Worm (Caenorhabditis elegans): ENCODE measurements around the gene ZK563.2.

Gene ZK563.2

DNA sequence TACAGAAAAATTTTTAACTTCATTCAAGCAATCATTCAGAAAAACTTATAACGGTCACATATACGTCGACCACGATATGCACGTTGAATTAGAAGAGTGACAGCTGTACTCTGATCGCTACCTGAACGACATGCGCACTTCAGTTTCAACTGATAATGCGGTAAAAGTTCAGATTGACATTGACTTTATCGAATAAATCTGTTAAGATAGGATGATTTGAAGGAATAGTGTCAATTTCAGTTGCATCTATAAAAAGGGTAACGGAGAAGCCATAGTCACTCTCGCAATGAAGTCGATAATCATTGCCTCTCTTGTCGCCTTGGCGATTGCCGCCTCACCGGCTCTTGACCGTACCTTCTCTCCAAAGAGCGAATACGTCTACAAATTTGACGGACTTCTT, 34.4 kb downstream of the ZK563.2 start, which contains the start of gene vit-5:
Gene vit-5, plus strand, starts transcription at position 277 of the 400 bp plus-strand sequence.
- peak; percentile 5 for TF ChIP-seq nhr-48 (tag; optimal IDR thresholded peaks at IDR 0.05)
- TF ChIP-seq zfp-3 (GFP tag; conservative IDR thresholded peaks at IDR 0.05), result 0 out of 2 replicates have a peak, but pooled peaks have one; percentile 5
- TF ChIP-seq ceh-32 (tag; optimal IDR thresholded peaks at IDR 0.05; ENCODE audit: poor library complexity), result no peak
- TF ChIP-seq lin-13 (GFP tag; optimal IDR thresholded peaks at IDR 0.05), result no peak
- TF ChIP-seq dmd-6 (GFP tag; IDR thresholded peaks at IDR 0.05), result peak; percentile 94
- no peak for TF ChIP-seq nhr-25 (tag; optimal IDR thresholded peaks at IDR 0.05; ENCODE audit: borderline replicate concordance, insufficient read depth)
- TF ChIP-seq tra-1 (GFP tag; IDR thresholded peaks at IDR 0.05), result peak; percentile 67
- 0 out of 2 replicates have a peak, but pooled peaks have one; percentile 13 for TF ChIP-seq egl-43 (GFP tag; IDR thresholded peaks at IDR 0.05)
- no peak for TF ChIP-seq rbr-2 (tag; optimal IDR thresholded peaks at IDR 0.05)
- TF ChIP-seq fos-1 (tag; optimal IDR thresholded peaks at IDR 0.05), result no peak
- no peak for TF ChIP-seq aly-2 (tag; optimal IDR thresholded peaks at IDR 0.05)
- TF ChIP-seq dpl-1 (GFP tag; optimal IDR thresholded peaks at IDR 0.05), result no peak
- no peak for TF ChIP-seq D1046.2 (GFP tag; IDR thresholded peaks at IDR 0.05)

DNA sequence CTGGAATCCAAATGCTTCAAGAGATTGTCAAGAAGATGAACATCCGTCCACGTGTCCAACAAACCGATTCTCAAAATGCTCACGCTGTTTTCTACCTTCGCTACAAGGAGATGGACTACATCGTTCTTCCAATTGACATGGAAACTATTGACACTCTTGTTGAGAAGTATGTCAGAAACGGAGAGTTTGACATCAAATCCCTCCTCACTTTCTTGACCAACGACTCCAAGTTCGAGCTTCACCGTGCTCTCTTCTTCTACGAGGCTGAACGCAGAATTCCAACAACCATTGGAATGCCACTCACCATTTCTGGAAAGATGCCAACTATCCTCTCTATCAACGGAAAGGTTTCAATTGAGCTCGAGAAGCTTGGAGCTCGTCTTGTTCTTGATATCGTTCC, 37.1 kb downstream of the ZK563.2 start:
- TF ChIP-seq dmd-6 (GFP tag; IDR thresholded peaks at IDR 0.05) (peak; percentile 37; the same call in 1 of the 2 replicates), zfp-3 (GFP tag; conservative IDR thresholded peaks at IDR 0.05) (peak; percentile 72; the same call in 1 of the 2 replicates)

DNA sequence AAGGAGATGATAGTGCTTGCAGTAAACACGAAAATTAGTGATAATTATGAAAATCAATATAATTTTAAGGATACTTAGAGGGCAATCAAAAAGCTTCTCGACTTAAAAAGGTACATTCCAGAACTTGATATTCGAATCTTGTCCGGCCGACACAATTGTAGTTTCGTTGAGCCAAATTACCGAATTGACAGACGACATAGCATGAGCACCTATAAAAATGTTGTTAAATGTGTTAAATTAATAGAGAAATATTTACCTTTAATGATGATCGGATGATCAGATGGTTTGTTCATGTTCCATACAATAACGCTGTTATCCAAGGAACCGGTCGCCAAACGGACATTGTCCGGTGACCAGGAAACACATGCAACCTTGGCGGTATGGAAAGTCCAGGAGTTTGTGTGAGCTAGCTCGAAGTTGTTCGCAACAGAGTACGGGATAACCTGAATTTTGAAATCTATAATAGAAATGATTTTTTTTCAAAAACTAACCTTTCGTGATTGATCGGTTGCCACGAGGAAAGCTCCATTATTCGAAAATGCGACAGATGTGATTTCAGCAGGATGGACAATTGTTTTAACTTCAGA, 40.1 kb downstream of the ZK563.2 start:
- TF ChIP-seq ZK337.2 (GFP tag; IDR thresholded peaks at IDR 0.05) (no peak), snpc-4 (tag; optimal IDR thresholded peaks at IDR 0.05) (no peak), egl-43 (GFP tag; IDR thresholded peaks at IDR 0.05) (no peak), Y75B8A.6 (GFP tag; IDR thresholded peaks at IDR 0.05) (peak; percentile 43; the same call in 1 of the 2 replicates), unc-130 (GFP tag; optimal IDR thresholded peaks at IDR 0.05) (no peak), unc-62 (GFP tag; optimal IDR thresholded peaks at IDR 0.05 in 1 of 2) (no peak), unc-62 (tag; optimal IDR thresholded peaks at IDR 0.05) (no peak), nhr-10 (tag; optimal IDR thresholded peaks at IDR 0.05) (no peak), madf-5 (GFP tag; IDR thresholded peaks at IDR 0.05) (no peak), unc-39 (tag; optimal IDR thresholded peaks at IDR 0.05) (no peak), mes-2 (tag; optimal IDR thresholded peaks at IDR 0.05; ENCODE audit: poor library complexity, severe bottlenecking) (no peak), ceh-28 (tag; optimal IDR thresholded peaks at IDR 0.05) (no peak), aly-2 (tag; optimal IDR thresholded peaks at IDR 0.05) (no peak), zfp-2 (tag; optimal IDR thresholded peaks at IDR 0.05) (no peak), saeg-2 (GFP tag; IDR thresholded peaks at IDR 0.05) (no peak), lin-29 (GFP tag; IDR thresholded peaks at IDR 0.05) (no peak), ama-1 (optimal IDR thresholded peaks at IDR 0.05) (no peak), D1046.2 (GFP tag; IDR thresholded peaks at IDR 0.05) (0 out of 2 replicates have a peak, but pooled peaks have one; percentile 47), T20F7.1 (GFP tag; optimal IDR thresholded peaks at IDR 0.05) (peak; percentile 26), F44E2.7 (GFP tag; IDR thresholded peaks at IDR 0.05) (no peak), hmg-1.1 (GFP tag; IDR thresholded peaks at IDR 0.05) (no peak), arid-1 (GFP tag; conservative IDR thresholded peaks at IDR 0.05) (no peak), daf-19 (GFP tag; conservative IDR thresholded peaks at IDR 0.05) (no peak), mdt-29 (GFP tag; IDR thresholded peaks at IDR 0.05) (no peak), dmd-6 (GFP tag; IDR thresholded peaks at IDR 0.05) (peak; percentile 33; the same call in 1 of the 2 replicates), rbr-2 (tag; optimal IDR thresholded peaks at IDR 0.05) (no peak), pqm-1 (tag; optimal IDR thresholded peaks at IDR 0.05) (no peak)

DNA sequence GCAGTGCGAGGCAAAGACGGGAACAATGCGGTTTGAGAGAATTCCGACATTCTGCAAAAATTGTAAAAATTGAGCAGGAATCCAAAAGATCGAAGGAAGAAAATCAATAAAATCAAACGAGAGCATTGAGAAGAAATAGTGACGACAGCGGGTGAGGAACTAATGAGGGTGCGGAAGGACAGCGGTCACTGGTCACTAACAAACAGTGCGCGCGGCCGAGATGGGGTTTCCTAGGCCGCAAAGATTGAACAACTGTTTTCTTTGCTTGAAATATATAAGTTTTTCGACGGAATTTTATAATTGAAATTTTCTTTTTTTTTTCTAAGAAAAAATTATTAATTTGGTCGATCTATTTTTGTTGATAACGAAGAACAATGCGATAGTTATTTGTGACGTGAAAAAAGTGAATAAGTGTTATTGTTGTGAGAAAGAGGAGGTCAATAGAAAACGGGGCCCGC, 42.8 kb downstream of the ZK563.2 start, which contains the start of gene unc-78:
Gene unc-78, minus strand, starts transcription at position 51 of the 458 bp plus-strand sequence.
- no peak for TF ChIP-seq daf-8 (GFP tag; IDR thresholded peaks at IDR 0.05)
- TF ChIP-seq gei-8 (GFP tag; optimal IDR thresholded peaks at IDR 0.05), result no peak
- TF ChIP-seq skn-1 (tag; optimal IDR thresholded peaks at IDR 0.05), result no peak
- TF ChIP-seq aha-1 (tag), result peak; percentile 58
- no peak for TF ChIP-seq lin-39 (tag; optimal IDR thresholded peaks at IDR 0.05)
- no peak for TF ChIP-seq hmg-1.1 (GFP tag; IDR thresholded peaks at IDR 0.05)
- no peak for TF ChIP-seq mep-1 (tag; optimal IDR thresholded peaks at IDR 0.05)
- no peak for TF ChIP-seq attf-4 (tag; optimal IDR thresholded peaks at IDR 0.05)
- TF ChIP-seq saeg-2 (GFP tag; IDR thresholded peaks at IDR 0.05), result no peak
- TF ChIP-seq hif-1 (tag; optimal IDR thresholded peaks at IDR 0.05), result no peak
- TF ChIP-seq mdl-1 (tag; optimal IDR thresholded peaks at IDR 0.05), result no peak
- TF ChIP-seq mes-2 (tag; optimal IDR thresholded peaks at IDR 0.05; ENCODE audit: poor library complexity, severe bottlenecking), result peak; percentile 44
- no peak for TF ChIP-seq nhr-42 (GFP tag; IDR thresholded peaks at IDR 0.05)

Measured in whole organism, L4 larva.